Fruit fly (Drosophila melanogaster) whole organism, embryonic: ENCODE data around the gene Rpn9.

Experiments used
- Atf-2 ChIP-seq: fragments of 200-800 bp; sonication (Bioruptor generic); optimal IDR thresholded peaks from 2 replicates; lab custom pipeline; 2016; ENCODE audit warnings: missing biosample characterization, missing genetic modification characterization
- Atf3 ChIP-seq: fragments of 200-800 bp; sonication (Bioruptor generic); optimal IDR thresholded peaks from 3 replicates; lab custom pipeline; 2016; ENCODE audit warnings: missing biosample characterization, missing genetic modification characterization
- CG10959 ChIP-seq: fragments of 200-800 bp; sonication (Bioruptor generic); IDR thresholded peaks from 2 replicates; pipeline ENCODE4 v1.3.6; 2022; ENCODE audit warnings: missing biosample characterization, missing genetic modification characterization
- CG11093 ChIP-seq: fragments of 200-800 bp; sonication (Bioruptor generic); IDR thresholded peaks from 3 replicates; pipeline ENCODE4 v1.3.6; 2022; ENCODE audit warnings: missing biosample characterization, missing genetic modification characterization
- CG12391 ChIP-seq: fragments of 200-800 bp; sonication (Bioruptor generic); optimal IDR thresholded peaks from 3 replicates; lab custom pipeline; 2018; ENCODE audit warnings: missing biosample characterization, mild to moderate bottlenecking, missing genetic modification characterization, moderate library complexity
- CG14965 ChIP-seq: fragments of 200-800 bp; sonication (Bioruptor generic); optimal IDR thresholded peaks from 2 replicates; lab custom pipeline; 2016; ENCODE audit warnings: missing biosample characterization, missing genetic modification characterization, borderline replicate concordance
- CG16813 ChIP-seq: fragments of 200-800 bp; sonication (Bioruptor generic); IDR thresholded peaks from 3 replicates; pipeline ENCODE4 v1.3.6; 2022; ENCODE audit warnings: missing biosample characterization, missing genetic modification characterization; ENCODE audit not compliant: partially characterized antibody
- CG17829 ChIP-seq: fragments of 200-800 bp; optimal IDR thresholded peaks from 2 replicates; lab custom pipeline; 2019; ENCODE audit warnings: missing biosample characterization, mild to moderate bottlenecking, missing genetic modification characterization, moderate library complexity
- CG31224 ChIP-seq: fragments of 200-800 bp; sonication (Bioruptor generic); IDR thresholded peaks from 2 replicates; pipeline ENCODE4 v1.3.6; 2022; ENCODE audit warnings: missing biosample characterization, missing genetic modification characterization
- CG34376 ChIP-seq: fragments of 200-800 bp; sonication (Bioruptor generic); optimal IDR thresholded peaks from 2 replicates; lab custom pipeline; 2018; ENCODE audit warnings: missing biosample characterization, mild to moderate bottlenecking, missing genetic modification characterization
- CG43689 ChIP-seq: fragments of 200-800 bp; sonication (Bioruptor generic); IDR thresholded peaks from 2 replicates; pipeline ENCODE4 v1.3.6; 2022; ENCODE audit warnings: missing biosample characterization, missing genetic modification characterization
- CG4404 ChIP-seq: fragments of 200-800 bp; sonication (Bioruptor generic); IDR thresholded peaks from 2 replicates; pipeline ENCODE4 v1.3.6; 2022; ENCODE audit warnings: missing biosample characterization, missing genetic modification characterization
- CG5180 ChIP-seq: fragments of 200-800 bp; sonication (Bioruptor generic); optimal IDR thresholded peaks from 3 replicates; lab custom pipeline; 2017; ENCODE audit warnings: missing biosample characterization, missing genetic modification characterization, mild to moderate bottlenecking, moderate library complexity, missing genetic modification reagents
- CG7556 ChIP-seq: fragments of 200-800 bp; sonication (Bioruptor generic); optimal IDR thresholded peaks from 2 replicates; lab custom pipeline; 2017; ENCODE audit warnings: missing biosample characterization, mild to moderate bottlenecking, missing genetic modification characterization
- CG9932 ChIP-seq: fragments of 200-800 bp; sonication (Bioruptor generic); IDR thresholded peaks from 2 replicates; pipeline ENCODE4 v1.3.6; 2022; ENCODE audit warnings: missing biosample characterization, missing genetic modification characterization
- CoRest ChIP-seq: fragments of 200-800 bp; sonication (Bioruptor generic); optimal IDR thresholded peaks from 3 replicates; lab custom pipeline; 2018; ENCODE audit warnings: missing biosample characterization, mild to moderate bottlenecking, missing genetic modification characterization, moderate library complexity
- D19B ChIP-seq: fragments of 200-800 bp; sonication (Bioruptor generic); optimal IDR thresholded peaks from 2 replicates; lab custom pipeline; 2017; ENCODE audit warnings: missing biosample characterization, mild to moderate bottlenecking, missing genetic modification characterization
- Deaf1 ChIP-seq: fragments of 200-800 bp; optimal IDR thresholded peaks from 3 replicates; lab custom pipeline; 2019; ENCODE audit warnings: missing biosample characterization, mild to moderate bottlenecking, missing genetic modification characterization, moderate library complexity
- Doc3 ChIP-seq: fragments of 200-800 bp; sonication (Bioruptor generic); IDR thresholded peaks from 3 replicates; pipeline ENCODE4 v1.3.6; 2022; ENCODE audit warnings: missing biosample characterization, missing genetic modification characterization; ENCODE audit not compliant: partially characterized antibody
- Dref ChIP-seq: fragments of 200-800 bp; sonication (Bioruptor generic); IDR thresholded peaks from 2 replicates; pipeline ENCODE4 v1.3.6; 2022; ENCODE audit warnings: missing biosample characterization, missing genetic modification characterization
- Ets65A ChIP-seq: fragments of 200-800 bp; sonication (Bioruptor generic); peaks from one replicate; lab custom pipeline; 2016; ENCODE audit warnings: missing biosample characterization, missing genetic modification characterization
- HLH4C ChIP-seq: fragments of 200-800 bp; sonication (Bioruptor generic); IDR thresholded peaks from 3 replicates; pipeline ENCODE4 v1.3.6; 2022; ENCODE audit warnings: missing biosample characterization, missing genetic modification characterization; ENCODE audit not compliant: partially characterized antibody
- MESR4 ChIP-seq: fragments of 200-800 bp; sonication (Bioruptor generic); optimal IDR thresholded peaks from 2 replicates; lab custom pipeline; 2018; ENCODE audit warnings: missing biosample characterization, mild to moderate bottlenecking, missing genetic modification characterization, moderate library complexity
- Meics ChIP-seq: fragments of 200-800 bp; sonication (Bioruptor generic); optimal IDR thresholded peaks from 2 replicates; lab custom pipeline; 2017; ENCODE audit warnings: missing biosample characterization, mild to moderate bottlenecking, missing genetic modification characterization
- NFAT ChIP-seq: fragments of 200-800 bp; sonication (Bioruptor generic); IDR thresholded peaks from 2 replicates; pipeline ENCODE4 v1.3.6; 2022; ENCODE audit warnings: missing biosample characterization, missing genetic modification characterization
- Neu2 ChIP-seq: fragments of 200-800 bp; sonication (Bioruptor generic); optimal IDR thresholded peaks from 3 replicates; lab custom pipeline; 2016; ENCODE audit warnings: missing biosample characterization, missing genetic modification characterization, borderline replicate concordance
- Opbp ChIP-seq: fragments of 200-800 bp; sonication (Bioruptor generic); IDR thresholded peaks from 3 replicates; pipeline ENCODE4 v1.3.6; 2022; ENCODE audit warnings: missing biosample characterization, missing genetic modification characterization; ENCODE audit not compliant: partially characterized antibody
- PHDP ChIP-seq: fragments of 200-800 bp; sonication (Bioruptor generic); optimal IDR thresholded peaks from 3 replicates; lab custom pipeline; 2018; ENCODE audit warnings: missing biosample characterization, mild to moderate bottlenecking, missing genetic modification characterization, moderate library complexity
- Sin3A ChIP-seq: fragments of >200 bp; optimal IDR thresholded peaks from 2 replicates; lab custom pipeline; 2018
- bbx ChIP-seq: fragments of 200-800 bp; sonication (Bioruptor generic); IDR thresholded peaks from 2 replicates; pipeline ENCODE4 v1.3.6; 2022; ENCODE audit warnings: missing biosample characterization, missing genetic modification characterization; ENCODE audit not compliant: partially characterized antibody
- cad ChIP-seq: fragments of >200 bp; optimal IDR thresholded peaks from 2 replicates; lab custom pipeline; 2017; ENCODE audit warnings: missing biosample characterization, missing genetic modification characterization
- chinmo ChIP-seq: fragments of 200-800 bp; sonication (Bioruptor generic); IDR thresholded peaks from 4 replicates; pipeline ENCODE4 v1.3.6; 2022; ENCODE audit warnings: missing biosample characterization, missing genetic modification characterization; ENCODE audit not compliant: partially characterized antibody
- cwo ChIP-seq: fragments of 200-800 bp; sonication (Bioruptor generic); optimal IDR thresholded peaks from 3 replicates; lab custom pipeline; 2017; ENCODE audit warnings: missing biosample characterization, missing genetic modification characterization, mild to moderate bottlenecking, moderate library complexity, missing genetic modification reagents
- gsb-n ChIP-seq: fragments of 200-800 bp; sonication (Bioruptor generic); optimal IDR thresholded peaks from 3 replicates; lab custom pipeline; 2018; ENCODE audit warnings: missing biosample characterization, mild to moderate bottlenecking, missing genetic modification characterization
- her ChIP-seq: fragments of 200-800 bp; sonication (Bioruptor generic); optimal IDR thresholded peaks from 2 replicates; lab custom pipeline; 2016; ENCODE audit warnings: missing biosample characterization, missing genetic modification characterization
- ind ChIP-seq: fragments of 200-800 bp; sonication (Bioruptor generic); optimal IDR thresholded peaks from 3 replicates; lab custom pipeline; 2016; ENCODE audit warnings: missing biosample characterization, missing genetic modification characterization
- inv ChIP-seq: fragments of 200-800 bp; sonication (Bioruptor generic); IDR thresholded peaks from 2 replicates; pipeline ENCODE4 v1.3.6; 2022; ENCODE audit warnings: missing biosample characterization, missing genetic modification characterization; ENCODE audit not compliant: partially characterized antibody
- kah ChIP-seq: fragments of 200-800 bp; sonication (Bioruptor generic); optimal IDR thresholded peaks from 2 replicates; lab custom pipeline; 2018; ENCODE audit warnings: missing biosample characterization, mild to moderate bottlenecking, missing genetic modification characterization
- lilli ChIP-seq: fragments of 200-800 bp; sonication (Bioruptor generic); optimal IDR thresholded peaks from 3 replicates; lab custom pipeline; 2016; ENCODE audit warnings: missing biosample characterization, missing genetic modification characterization
- mam ChIP-seq: fragments of 200-800 bp; sonication (Bioruptor generic); optimal IDR thresholded peaks from 3 replicates; lab custom pipeline; 2016; ENCODE audit warnings: missing biosample characterization, missing genetic modification characterization
- nerfin-1 ChIP-seq: fragments of 200-800 bp; sonication (Bioruptor generic); optimal IDR thresholded peaks from 3 replicates; lab custom pipeline; 2019; ENCODE audit warnings: missing biosample characterization, mild to moderate bottlenecking, missing genetic modification characterization, moderate library complexity
- oc ChIP-seq: fragments of 200-800 bp; sonication (Bioruptor generic); optimal IDR thresholded peaks from 2 replicates; lab custom pipeline; 2018; ENCODE audit warnings: missing biosample characterization, mild to moderate bottlenecking, missing genetic modification characterization, moderate library complexity
- onecut ChIP-seq: fragments of 200-800 bp; sonication (Bioruptor generic); IDR thresholded peaks from 2 replicates; pipeline ENCODE4 v1.3.6; 2022; ENCODE audit warnings: missing biosample characterization, missing genetic modification characterization
- peb ChIP-seq: fragments of 200-800 bp; sonication (Bioruptor generic); IDR thresholded peaks from 2 replicates; pipeline ENCODE4 v1.3.6; 2022; ENCODE audit warnings: missing biosample characterization, missing genetic modification characterization
- sens ChIP-seq: fragments of 200-800 bp; sonication (Bioruptor generic); peaks from one replicate; lab custom pipeline; 2016; ENCODE audit warnings: missing biosample characterization, missing genetic modification characterization
- sob ChIP-seq: fragments of 200-800 bp; sonication (Bioruptor generic); IDR thresholded peaks from 2 replicates; pipeline ENCODE4 v1.3.6; 2022; ENCODE audit warnings: missing biosample characterization, missing genetic modification characterization
- sqz ChIP-seq: fragments of 200-800 bp; sonication (Bioruptor generic); optimal IDR thresholded peaks from 3 replicates; lab custom pipeline; 2018; ENCODE audit warnings: missing biosample characterization, mild to moderate bottlenecking, missing genetic modification characterization
- stc ChIP-seq: fragments of 200-800 bp; sonication (Bioruptor generic); IDR thresholded peaks from 2 replicates; pipeline ENCODE4 v1.3.6; 2022; ENCODE audit warnings: missing biosample characterization, missing genetic modification characterization
- vvl ChIP-seq: fragments of 200-800 bp; sonication (Bioruptor generic); IDR thresholded peaks from 2 replicates; pipeline ENCODE4 v1.3.6; 2022; ENCODE audit warnings: missing biosample characterization, missing genetic modification characterization

The Rpn9 gene

DNA sequence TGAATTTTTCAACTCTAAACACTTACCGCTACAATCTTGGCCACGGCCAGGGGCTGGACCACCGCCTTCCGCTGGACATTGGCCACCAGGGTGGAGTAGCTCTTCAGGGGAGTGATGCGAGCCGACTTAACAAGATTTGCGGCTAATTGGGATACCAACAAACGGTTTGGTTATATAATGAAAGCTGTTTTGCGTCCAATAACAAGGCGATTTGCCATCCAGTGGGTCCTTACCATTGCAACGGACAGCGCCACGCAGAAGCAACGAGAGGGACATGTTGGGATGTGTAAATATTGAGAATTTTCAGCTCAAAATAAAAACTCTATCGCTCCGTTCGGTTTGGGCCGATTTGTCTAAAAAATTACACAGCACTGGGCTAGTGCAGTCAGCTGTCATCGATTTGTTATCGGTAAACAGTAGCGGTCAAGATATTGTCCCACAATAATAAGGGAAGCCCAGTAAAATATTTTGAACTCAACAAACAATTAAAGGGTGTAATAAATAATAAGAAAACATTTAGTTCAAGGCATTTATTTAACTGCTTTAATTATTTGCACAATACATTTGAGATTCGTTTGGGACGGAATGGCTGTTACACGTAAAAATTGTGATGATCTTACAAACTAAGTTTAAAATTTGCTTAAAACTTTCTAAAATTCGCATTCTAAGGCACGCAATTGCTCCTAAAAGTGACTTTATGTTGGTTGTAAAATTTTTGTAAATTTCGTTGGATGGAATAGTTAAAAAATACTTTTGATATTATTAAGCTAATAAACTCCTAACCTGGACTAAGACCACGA, 27.2 kb upstream of the Rpn9 start, which contains the start of gene SdhD (continued):
- TF ChIP-seq Sin3A (lab: Kevin White, UChicago) (peak; percentile 3), CG31224 (GFP tag; lab: Robert Waterston, UW) (no peak), oc (tag; lab: Kevin White, UChicago) (no peak), NFAT (GFP tag; lab: Robert Waterston, UW) (no peak), Deaf1 (tag; lab: Kevin White, UChicago) (peak; percentile 20), CG7556 (GFP tag; lab: Kevin White, UChicago) (peak; percentile 19), cad (GFP tag; lab: Kevin White, UChicago) (no peak), CG43689 (GFP tag; lab: Robert Waterston, UW) (no peak), her (GFP tag; lab: Kevin White, UChicago) (peak; percentile 47), Doc3 (peak; percentile 38; the same call in 1 of the 3 replicates), cwo (no peak), CG34376 (GFP tag; lab: Kevin White, UChicago) (no peak), sob (peak; percentile 40; the same call in 1 of the 2 replicates), CG4404 (GFP tag; lab: Robert Waterston, UW) (no peak), D19B (no peak), bbx (GFP tag; lab: Robert Waterston, UW) (peak; percentile 64; the same call in 1 of the 2 replicates), stc (GFP tag; lab: Robert Waterston, UW) (no peak), MESR4 (GFP tag; lab: Kevin White, UChicago) (peak; percentile 80), vvl (GFP tag; lab: Robert Waterston, UW) (peak; percentile 40; the same call in 1 of the 2 replicates), onecut (peak; percentile 48; the same call in 1 of the 2 replicates), CoRest (tag; lab: Kevin White, UChicago) (no peak), CG16813 (GFP tag; lab: Robert Waterston, UW) (peak; percentile 12; the same call in 1 of the 3 replicates), lilli (GFP tag; lab: Kevin White, UChicago) (peak; percentile 58), kah (GFP tag; lab: Kevin White, UChicago) (no peak), Atf-2 (no peak), Ets65A (GFP tag; lab: Kevin White, UChicago) (peak; percentile 74), nerfin-1 (tag; lab: Kevin White, UChicago) (no peak), ind (GFP tag; lab: Kevin White, UChicago) (peak; percentile 6), CG5180 (GFP tag; lab: Kevin White, UChicago) (no peak), CG12391 (tag; lab: Kevin White, UChicago) (peak; percentile 14), Dref (GFP tag; lab: Robert Waterston, UW) (peak; percentile 80), mam (GFP tag; lab: Kevin White, UChicago) (peak; percentile 47), CG14965 (GFP tag; lab: Kevin White, UChicago) (no peak), Opbp (GFP tag; lab: Robert Waterston, UW) (peak; percentile 58; the same call in 2 of the 3 replicates), Atf3 (GFP tag; lab: Kevin White, UChicago) (no peak), CG11093 (GFP tag; lab: Robert Waterston, UW) (no peak), CG10959 (GFP tag; lab: Robert Waterston, UW) (no peak), inv (GFP tag; lab: Robert Waterston, UW) (no peak), peb (GFP tag; lab: Robert Waterston, UW) (no peak), HLH4C (GFP tag; lab: Robert Waterston, UW) (peak; percentile 63), Neu2 (GFP tag; lab: Kevin White, UChicago) (peak; percentile 66), PHDP (peak; percentile 22), CG17829 (peak; percentile 9), chinmo (GFP tag; lab: Robert Waterston, UW) (no peak), CG9932 (GFP tag; lab: Robert Waterston, UW) (peak; percentile 56), sqz (GFP tag; lab: Kevin White, UChicago) (no peak), gsb-n (no peak), sens (peak; percentile 86), Meics (GFP tag; lab: Kevin White, UChicago) (peak; percentile 34)
